Worm (Caenorhabditis elegans): Measurements from ENCODE around the gene spdl-1.

The spdl-1 gene

DNA sequence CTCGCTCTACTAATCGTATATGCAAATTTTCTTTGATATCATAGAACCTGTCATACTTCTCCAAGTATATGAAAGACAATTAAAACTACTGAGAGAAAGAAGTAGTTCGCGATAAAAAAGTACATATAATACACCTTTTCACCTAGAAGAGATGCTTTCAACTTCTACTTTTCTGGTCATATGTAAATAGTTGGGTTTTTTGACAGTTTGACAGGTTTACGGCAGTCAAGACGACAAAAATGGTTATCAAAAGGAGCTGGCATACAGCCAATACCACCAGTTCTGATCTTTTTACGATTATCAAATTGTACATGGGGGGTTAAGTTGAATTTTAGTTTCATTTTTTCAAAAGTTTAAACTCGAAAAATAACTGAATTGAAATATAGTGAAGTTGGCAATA, 33.5 kb downstream of the spdl-1 start:
- TF ChIP-seq B0336.3 (GFP tag; IDR thresholded peaks at IDR 0.05) (no peak), egl-18 (GFP tag; IDR thresholded peaks at IDR 0.05) (no peak), lir-1 (GFP tag; conservative IDR thresholded peaks at IDR 0.05) (no peak), let-607 (tag; optimal IDR thresholded peaks at IDR 0.05) (peak in 1 of 2 experiments; percentile 17), T07F8.4 (tag; optimal IDR thresholded peaks at IDR 0.05) (no peak), dox-1 (GFP tag; IDR thresholded peaks at IDR 0.05) (peak; percentile 6; the same call in 1 of the 2 replicates), K11D2.4 (GFP tag; IDR thresholded peaks at IDR 0.05) (no peak), mel-28 (tag; optimal IDR thresholded peaks at IDR 0.05; ENCODE audit: borderline replicate concordance) (no peak), nhr-80 (tag; optimal IDR thresholded peaks at IDR 0.05) (peak; percentile 84), unc-62 (GFP tag; optimal IDR thresholded peaks at IDR 0.05) (peak; percentile 97), cebp-1 (GFP tag; IDR thresholded peaks at IDR 0.05) (no peak), cebp-1 (tag; optimal IDR thresholded peaks at IDR 0.05) (peak; percentile 17), dpff-1 (tag; optimal IDR thresholded peaks at IDR 0.05) (no peak), lin-54 (GFP tag; optimal IDR thresholded peaks at IDR 0.05) (no peak), die-1 (tag; optimal IDR thresholded peaks at IDR 0.05) (no peak)

DNA sequence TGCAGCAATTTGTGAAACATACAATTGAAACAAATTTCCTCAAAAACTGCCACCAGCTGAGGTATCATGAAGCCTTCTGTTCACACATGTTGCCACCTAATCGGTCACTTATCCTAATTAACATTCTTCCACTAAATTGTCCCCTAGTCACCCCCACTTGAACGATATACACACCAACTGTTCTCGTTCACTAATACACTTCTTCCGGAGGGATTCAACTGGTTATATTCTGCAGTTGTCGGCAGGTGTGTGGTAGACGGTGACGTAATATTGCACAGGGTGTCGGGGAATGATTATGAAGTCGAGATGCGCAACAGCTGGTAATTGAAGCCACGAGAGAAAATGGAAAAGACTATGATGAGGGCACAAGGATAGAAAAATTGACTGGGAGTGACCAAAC, 34.0 kb downstream of the spdl-1 start:
- TF ChIP-seq F22D6.2 (tag; optimal IDR thresholded peaks at IDR 0.05) (no peak), F57C9.4 (tag; optimal IDR thresholded peaks at IDR 0.05) (no peak), efl-1 (GFP tag; optimal IDR thresholded peaks at IDR 0.05) (no peak), ztf-25 (GFP tag; IDR thresholded peaks at IDR 0.05) (0 out of 2 replicates have a peak, but pooled peaks have one; percentile 16), dox-1 (GFP tag; IDR thresholded peaks at IDR 0.05) (no peak)

DNA sequence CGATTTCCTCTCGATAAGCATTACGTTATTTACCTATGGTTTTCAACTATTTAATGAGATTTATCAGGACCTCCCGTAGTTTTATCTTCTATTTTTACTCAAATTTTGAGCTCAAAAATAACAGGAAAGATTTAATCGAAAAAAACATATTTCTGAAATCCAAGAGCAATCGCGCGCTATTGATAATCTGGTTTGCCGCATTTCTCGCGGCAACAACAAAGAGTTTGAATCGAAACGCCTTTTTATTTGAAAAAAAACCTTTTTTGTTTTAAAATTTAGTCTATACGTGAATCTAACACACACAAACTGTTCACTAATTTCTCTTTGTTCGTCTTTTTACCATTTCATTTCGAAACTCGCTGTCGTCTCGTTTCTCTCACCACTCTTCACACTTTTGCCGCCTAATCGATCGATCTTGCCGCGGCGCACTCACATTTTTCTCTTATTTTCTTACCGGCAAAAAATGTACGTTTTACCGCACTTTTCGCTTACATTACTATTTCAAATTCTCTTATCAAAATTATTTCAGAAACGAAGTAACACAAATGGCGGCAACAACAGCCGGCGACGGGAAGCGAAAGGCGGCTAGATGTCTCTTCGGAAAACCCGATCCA, 34.9 kb downstream of the spdl-1 start, which contains the start of gene cki-2:
Gene cki-2, plus strand, starts transcription at position 337 of the 614 bp plus-strand sequence.
- TF ChIP-seq nhr-27 (tag; optimal IDR thresholded peaks at IDR 0.05), result no peak
- no peak for TF ChIP-seq attf-3 (GFP tag; conservative IDR thresholded peaks at IDR 0.05)
- no peak for TF ChIP-seq lag-1 (GFP tag; IDR thresholded peaks at IDR 0.05)
- no peak for TF ChIP-seq ztf-6 (GFP tag; IDR thresholded peaks at IDR 0.05)
- TF ChIP-seq aptf-3 (GFP tag; IDR thresholded peaks at IDR 0.05), result no peak
- TF ChIP-seq Y67H2A.10 (GFP tag; conservative IDR thresholded peaks at IDR 0.05), result no peak
- no peak for TF ChIP-seq madf-10 (tag; optimal IDR thresholded peaks at IDR 0.05)
- TF ChIP-seq ceh-58 (GFP tag; IDR thresholded peaks at IDR 0.05), result no peak
- TF ChIP-seq hlh-12 (tag; optimal IDR thresholded peaks at IDR 0.05), result no peak
- TF ChIP-seq bed-1 (GFP tag; IDR thresholded peaks at IDR 0.05), result no peak
- no peak for TF ChIP-seq tbx-9 (tag; optimal IDR thresholded peaks at IDR 0.05; ENCODE audit: borderline replicate concordance)
- no peak for TF ChIP-seq T26A5.8 (tag; optimal IDR thresholded peaks at IDR 0.05)
- TF ChIP-seq hlh-26 (GFP tag; conservative IDR thresholded peaks at IDR 0.05), result no peak
- TF ChIP-seq ceh-91 (GFP tag; IDR thresholded peaks at IDR 0.05), result peak; percentile 42; the same call in 1 of the 2 replicates
- peak; percentile 48 for TF ChIP-seq lsl-1 (GFP tag; optimal IDR thresholded peaks at IDR 0.05)
- TF ChIP-seq rpc-1 (optimal IDR thresholded peaks at IDR 0.05), result no peak
- TF ChIP-seq rpc-1 (tag; optimal IDR thresholded peaks at IDR 0.05), result no peak
- TF ChIP-seq C17E4.6 (GFP tag; IDR thresholded peaks at IDR 0.05), result no peak
- TF ChIP-seq madf-8 (GFP tag; conservative IDR thresholded peaks at IDR 0.05), result peak; percentile 69
- no peak for TF ChIP-seq B0019.2 (GFP tag; conservative IDR thresholded peaks at IDR 0.05)
- peak; percentile 37; the same call in 1 of the 2 replicates for TF ChIP-seq D2030.7 (GFP tag; IDR thresholded peaks at IDR 0.05)
- TF ChIP-seq Y56A3A.18 (GFP tag; IDR thresholded peaks at IDR 0.05), result no peak
- no peak for TF ChIP-seq tbp1 (GFP tag; optimal IDR thresholded peaks at IDR 0.05)
- TF ChIP-seq nhr-80 (tag; optimal IDR thresholded peaks at IDR 0.05), result peak; percentile 75
- TF ChIP-seq snpc-4 (GFP tag; optimal IDR thresholded peaks at IDR 0.05), result no peak
- TF ChIP-seq snpc-4 (tag; optimal IDR thresholded peaks at IDR 0.05), result no peak
- peak; percentile 33 for TF ChIP-seq F33H1.4 (GFP tag; IDR thresholded peaks at IDR 0.05)
- no peak for TF ChIP-seq ztf-3 (GFP tag; optimal IDR thresholded peaks at IDR 0.05)
- no peak for TF ChIP-seq let-607 (tag; optimal IDR thresholded peaks at IDR 0.05)
- no peak for TF ChIP-seq Y95B8A.8 (GFP tag; IDR thresholded peaks at IDR 0.05)
